Worm (Caenorhabditis elegans) whole organism, mixed stage, embryonic: Measurements from ENCODE around the gene lido-8.

Experiments used
- ceh-43 ChIP-seq: fragments of 200-800 bp; sonication (Bioruptor generic); optimal IDR thresholded peaks from 2 replicates; lab custom pipeline; 2018; ENCODE audit warnings: mild to moderate bottlenecking, missing genetic modification characterization, moderate library complexity, missing compliant biosample characterization
- cnd-1 ChIP-seq: fragments of 200-800 bp; sonication (Bioruptor generic); optimal IDR thresholded peaks from 2 replicates; lab custom pipeline; 2018; ENCODE audit warnings: mild to moderate bottlenecking, missing genetic modification characterization, missing compliant biosample characterization
- lin-13 ChIP-seq: fragments of 150-350 bp; optimal IDR thresholded peaks from 2 replicates; lab custom pipeline; 2014; ENCODE audit warnings: missing biosample characterization, missing genetic modification characterization
- nhr-28 ChIP-seq: fragments of 150-350 bp; optimal IDR thresholded peaks from 2 replicates; lab custom pipeline; 2014; ENCODE audit warnings: missing biosample characterization, missing genetic modification characterization
- pha-4 ChIP-seq: fragments of 150-350 bp; optimal IDR thresholded peaks from 2 replicates; lab custom pipeline; 2018; ENCODE audit warnings: missing biosample characterization, missing genetic modification reagents, missing genetic modification characterization
- unc-62 ChIP-seq: fragments of 150-350 bp; optimal IDR thresholded peaks from 2 replicates; lab custom pipeline; 2014; ENCODE audit warnings: missing biosample characterization, missing genetic modification reagents, missing genetic modification characterization

DNA sequence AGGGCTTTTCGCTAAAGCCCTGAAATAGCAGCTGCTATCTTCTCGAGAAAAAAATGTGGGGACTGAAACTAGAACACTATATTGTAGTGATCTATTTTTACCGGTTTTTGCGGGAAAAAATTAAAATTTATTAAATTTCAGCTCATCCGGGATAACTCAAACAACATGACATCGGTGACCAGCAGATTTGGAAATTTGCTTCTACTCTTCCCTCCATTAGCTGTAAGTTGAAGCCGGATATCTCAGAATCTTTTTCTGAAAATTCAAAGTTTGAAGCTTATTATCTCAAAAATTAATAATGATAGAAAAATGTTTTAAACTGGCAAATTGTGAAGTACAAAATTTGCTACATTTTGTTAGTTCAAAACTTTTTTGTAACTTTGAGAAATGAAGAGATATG is 12.4 kb upstream of the lido-8 start:
- no peak for TF ChIP-seq pha-4
- no peak for TF ChIP-seq nhr-28
- TF ChIP-seq cnd-1 (tag; lab: Kevin White, UChicago), result no peak
- TF ChIP-seq unc-62, result no peak
- TF ChIP-seq ceh-43 (GFP tag; lab: Kevin White, UChicago), result no peak
- TF ChIP-seq lin-13 (tag; lab: Kevin White, UChicago), result no peak
